Worm (Caenorhabditis elegans) whole organism, young adult: ENCODE data around the gene pph-4.1.

ENCODE experiments used
- B0261.1 ChIP-seq: sonication (generic microtip); optimal IDR thresholded peaks from 2 replicates; lab custom pipeline; 2016; ENCODE audit warnings: mild to moderate bottlenecking, missing genetic modification characterization, moderate library complexity, missing compliant biosample characterization
- C17E4.6 ChIP-seq: fragments of 200-800 bp; sonication (Bioruptor generic); IDR thresholded peaks from 2 replicates; pipeline ENCODE4 v1.3.6; 2022; ENCODE audit warnings: missing genetic modification reagents, missing genetic modification characterization, missing compliant biosample characterization
- F33H1.4 ChIP-seq: fragments of 200-800 bp; sonication (Bioruptor generic); IDR thresholded peaks from 2 replicates; pipeline ENCODE4 v1.3.6; 2022; ENCODE audit warnings: missing genetic modification reagents, missing genetic modification characterization, missing compliant biosample characterization
- F39B2.1 ChIP-seq: fragments of 200-800 bp; sonication (Bioruptor generic); IDR thresholded peaks from 2 replicates; pipeline ENCODE4 v1.3.6; 2022; ENCODE audit warnings: missing genetic modification reagents, missing genetic modification characterization, missing compliant biosample characterization
- F57A8.1 ChIP-seq: fragments of 200-800 bp; sonication (Bioruptor generic); optimal IDR thresholded peaks from 2 replicates; lab custom pipeline; 2018; ENCODE audit warnings: mild to moderate bottlenecking, missing genetic modification characterization, moderate library complexity, missing compliant biosample characterization
- Y53G8AR.9 ChIP-seq: fragments of 200-800 bp; sonication (Bioruptor generic); conservative IDR thresholded peaks from 2 replicates; pipeline ENCODE4 v1.3.6; 2022; ENCODE audit warnings: missing genetic modification reagents, missing genetic modification characterization, missing compliant biosample characterization
- Y67H2A.10 ChIP-seq: fragments of 200-800 bp; sonication (Bioruptor generic); conservative IDR thresholded peaks from 2 replicates; pipeline ENCODE4 v1.3.6; 2022; ENCODE audit warnings: missing genetic modification reagents, missing genetic modification characterization, missing compliant biosample characterization
- Y95B8A.8 ChIP-seq: fragments of 200-800 bp; sonication (Bioruptor generic); IDR thresholded peaks from 2 replicates; pipeline ENCODE4 v1.3.6; 2022; ENCODE audit warnings: missing genetic modification reagents, missing genetic modification characterization, missing compliant biosample characterization
- akir-1 ChIP-seq: fragments of 200-800 bp; sonication (Bioruptor generic); optimal IDR thresholded peaks from 2 replicates; lab custom pipeline; 2018; ENCODE audit warnings: mild to moderate bottlenecking, missing genetic modification characterization, moderate library complexity, missing compliant biosample characterization
- aptf-3 ChIP-seq: fragments of 200-800 bp; sonication (Bioruptor generic); IDR thresholded peaks from 2 replicates; pipeline ENCODE4 v1.3.6; 2022; ENCODE audit warnings: missing genetic modification characterization, missing compliant biosample characterization
- attf-3 ChIP-seq: fragments of 200-800 bp; sonication (Bioruptor generic); conservative IDR thresholded peaks from 2 replicates; pipeline ENCODE4 v1.3.6; 2022; ENCODE audit warnings: missing genetic modification reagents, missing genetic modification characterization, missing compliant biosample characterization
- attf-5 ChIP-seq: fragments of 200-800 bp; sonication (Bioruptor generic); optimal IDR thresholded peaks from 2 replicates; lab custom pipeline; 2018; ENCODE audit warnings: mild to moderate bottlenecking, missing genetic modification characterization, missing compliant biosample characterization
- ccch-3 ChIP-seq: fragments of 200-800 bp; sonication (Bioruptor generic); optimal IDR thresholded peaks from 2 replicates; lab custom pipeline; 2018; ENCODE audit warnings: mild to moderate bottlenecking, missing genetic modification characterization, missing compliant biosample characterization
- cebp-1 ChIP-seq, 2 experiments: fragments of 200-800 bp in 1 of 2; sonication (Bioruptor generic) in 1 of 2; sonication (generic microtip) in 1 of 2; IDR thresholded peaks in 1 of 2; optimal IDR thresholded peaks in 1 of 2; 2 replicates each; pipeline versions ENCODE4 v1.3.6 to Lab custom; 2017 to 2022; ENCODE audit warnings: missing compliant biosample characterization in 2 of 2, missing genetic modification characterization in 2 of 2, mild to moderate bottlenecking in 1 of 2, missing genetic modification reagents in 1 of 2, moderate library complexity in 1 of 2
- ceh-79 ChIP-seq: sonication (generic microtip); optimal IDR thresholded peaks from 2 replicates; lab custom pipeline; 2017; ENCODE audit warnings: mild to moderate bottlenecking, missing genetic modification characterization, missing compliant biosample characterization
- chd-7 ChIP-seq: sonication (generic microtip); optimal IDR thresholded peaks from 2 replicates; lab custom pipeline; 2016; ENCODE audit warnings: mild to moderate bottlenecking, missing genetic modification characterization, moderate library complexity, missing compliant biosample characterization
- die-1 ChIP-seq: sonication (generic microtip); optimal IDR thresholded peaks from 2 replicates; lab custom pipeline; 2016; ENCODE audit warnings: missing genotype, mild to moderate bottlenecking, missing genetic modification characterization, missing compliant biosample characterization
- egl-18 ChIP-seq: fragments of 200-800 bp; sonication (Bioruptor generic); IDR thresholded peaks from 2 replicates; pipeline ENCODE4 v1.3.6; 2022; ENCODE audit warnings: missing genetic modification reagents, missing genetic modification characterization, missing compliant biosample characterization
- egrh-3 ChIP-seq: fragments of 200-800 bp; sonication (Bioruptor generic); IDR thresholded peaks from 2 replicates; pipeline ENCODE4 v1.3.6; 2022; ENCODE audit warnings: missing genetic modification reagents, missing genetic modification characterization, missing compliant biosample characterization
- let-526 ChIP-seq: fragments of 200-800 bp; sonication (Bioruptor generic); IDR thresholded peaks from 2 replicates; pipeline ENCODE4 v1.3.6; 2022; ENCODE audit warnings: missing genetic modification reagents, missing genetic modification characterization, missing compliant biosample characterization
- lin-35 ChIP-seq, 3 experiments: fragments of 150-350 bp in 2 of 3; sonication (generic microtip) in 1 of 3; optimal IDR thresholded peaks; 2 replicates each; lab custom pipeline; 2014 to 2018; ENCODE audit warnings: missing biosample characterization in 3 of 3, missing genetic modification characterization in 3 of 3, missing genetic modification reagents in 3 of 3
- madf-8 ChIP-seq: fragments of 200-800 bp; sonication (Bioruptor generic); conservative IDR thresholded peaks from 2 replicates; pipeline ENCODE4 v1.3.6; 2022; ENCODE audit warnings: missing genetic modification reagents, missing genetic modification characterization, missing compliant biosample characterization
- mcd-1 ChIP-seq: fragments of 200-800 bp; sonication (Bioruptor generic); IDR thresholded peaks from 2 replicates; pipeline ENCODE4 v1.3.6; 2022; ENCODE audit warnings: missing genetic modification reagents, missing genetic modification characterization, missing compliant biosample characterization
- mel-28 ChIP-seq: sonication (generic microtip); optimal IDR thresholded peaks from 2 replicates; lab custom pipeline; 2016; ENCODE audit warnings: borderline replicate concordance, mild to moderate bottlenecking, missing genetic modification characterization, missing compliant biosample characterization
- nhr-179 ChIP-seq: sonication (generic microtip); optimal IDR thresholded peaks from 2 replicates; lab custom pipeline; 2016; ENCODE audit warnings: mild to moderate bottlenecking, missing genetic modification characterization, missing compliant biosample characterization
- nhr-80 ChIP-seq: sonication (generic microtip); optimal IDR thresholded peaks from 2 replicates; lab custom pipeline; 2016; ENCODE audit warnings: missing genetic modification characterization, missing compliant biosample characterization
- pbrm-1 ChIP-seq: fragments of 200-800 bp; sonication (Bioruptor generic); IDR thresholded peaks from 2 replicates; pipeline ENCODE4 v1.3.6; 2022; ENCODE audit warnings: missing genetic modification reagents, missing genetic modification characterization, missing compliant biosample characterization
- rec-8 ChIP-seq, 2 experiments: sonication (generic microtip); optimal IDR thresholded peaks; 2 replicates each; lab custom pipeline; 2016; ENCODE audit warnings: mild to moderate bottlenecking in 2 of 2, missing genetic modification characterization in 2 of 2, missing genetic modification reagents in 2 of 2, missing genotype in 2 of 2, missing biosample characterization in 1 of 2, missing compliant biosample characterization in 1 of 2, moderate library complexity in 1 of 2
- snpc-1.3 ChIP-seq: sonication (generic microtip); optimal IDR thresholded peaks from 2 replicates; lab custom pipeline; 2017; ENCODE audit warnings: missing genetic modification characterization, mild to moderate bottlenecking, missing compliant biosample characterization, antibody characterized with exemption, moderate library complexity, missing genotype, missing genetic modification reagents; ENCODE audit not compliant: insufficient read depth
- snpc-4 ChIP-seq, 5 experiments: fragments of 150-350 bp in 1 of 5; sonication (generic microtip) in 4 of 5; optimal IDR thresholded peaks; 2 replicates each; lab custom pipeline; 2014 to 2018; ENCODE audit warnings: missing genetic modification characterization in 5 of 5, missing biosample characterization in 3 of 5, antibody characterized with exemption in 2 of 5, mild to moderate bottlenecking in 2 of 5, missing compliant biosample characterization in 2 of 5, missing genotype in 2 of 5, moderate library complexity in 2 of 5, missing genetic modification reagents in 1 of 5
- somi-1 ChIP-seq: fragments of 200-800 bp; sonication (Bioruptor generic); optimal IDR thresholded peaks from 2 replicates; lab custom pipeline; 2018; ENCODE audit warnings: mild to moderate bottlenecking, missing genetic modification characterization, missing compliant biosample characterization
- tbp1 ChIP-seq: fragments of 200-800 bp; sonication (Bioruptor generic); optimal IDR thresholded peaks from 2 replicates; lab custom pipeline; 2018; ENCODE audit warnings: mild to moderate bottlenecking, missing genetic modification characterization, missing compliant biosample characterization
- zim-3 ChIP-seq: sonication (generic microtip); optimal IDR thresholded peaks from 2 replicates; lab custom pipeline; 2017; ENCODE audit warnings: mild to moderate bottlenecking, missing genetic modification characterization, moderate library complexity, missing compliant biosample characterization
- ztf-22 ChIP-seq: fragments of 200-800 bp; sonication (Bioruptor generic); optimal IDR thresholded peaks from 2 replicates; lab custom pipeline; 2018; ENCODE audit warnings: mild to moderate bottlenecking, missing genetic modification characterization, moderate library complexity, missing compliant biosample characterization
- ztf-28 ChIP-seq: fragments of 200-800 bp; sonication (Bioruptor generic); IDR thresholded peaks from 2 replicates; pipeline ENCODE4 v1.3.6; 2022; ENCODE audit warnings: missing genetic modification reagents, missing genetic modification characterization, missing compliant biosample characterization

The pph-4.1 gene

DNA sequence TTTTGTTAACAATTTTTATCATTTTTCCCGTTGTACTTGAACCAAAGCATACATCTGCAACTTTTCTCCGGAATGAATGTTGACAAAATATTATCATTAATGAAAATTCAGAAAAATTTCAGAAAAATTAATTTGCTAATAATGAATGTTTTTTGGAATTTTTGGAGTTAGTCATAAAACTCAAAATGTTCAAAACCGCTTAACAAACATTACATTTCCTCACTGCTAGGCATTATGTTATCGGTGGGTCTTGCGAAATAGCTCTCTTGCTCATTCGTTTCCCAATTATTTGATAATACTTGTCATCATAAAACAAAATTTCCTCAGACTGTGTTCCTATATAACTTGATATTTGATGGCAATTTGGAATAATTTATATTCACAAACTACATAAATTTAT, 38.2 kb downstream of the pph-4.1 start, which contains the start of gene Y75B8A.39:
Gene Y75B8A.39 (plus strand): TSS at position 301 of the 400 bp plus-strand sequence.
- TF ChIP-seq Y67H2A.10 (GFP tag; lab: Robert Waterston, UW) (no peak), pbrm-1 (GFP tag; lab: Robert Waterston, UW) (no peak), cebp-1 (GFP tag; IDR thresholded peaks at IDR 0.05; lab: Robert Waterston, UW) (no peak), cebp-1 (tag; optimal IDR thresholded peaks at IDR 0.05; lab: Kevin White, UChicago) (peak; percentile 81), ztf-28 (GFP tag; lab: Robert Waterston, UW) (no peak)

DNA sequence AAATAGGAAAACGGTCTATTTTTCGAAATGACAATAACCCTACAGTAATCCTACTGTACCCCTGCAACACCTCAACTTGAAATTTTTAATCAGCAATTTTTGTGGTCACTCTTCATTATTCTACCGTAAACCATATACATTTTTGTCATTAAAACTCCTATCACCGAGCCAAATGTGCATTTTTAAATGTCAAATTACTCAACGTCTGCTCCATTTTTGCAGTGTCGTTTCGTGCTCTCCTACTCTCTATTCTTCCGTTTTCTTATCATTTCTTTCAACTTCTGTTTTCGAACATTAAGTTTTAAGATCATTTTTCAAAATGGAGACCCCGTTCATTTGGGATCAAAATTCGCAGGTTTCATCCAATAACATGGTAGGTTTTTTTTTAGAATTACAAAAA, 43.7 kb downstream of the pph-4.1 start, which contains the start of gene pqn-92:
Gene pqn-92 (plus strand): TSS at position 307 of the 400 bp plus-strand sequence.
- TF ChIP-seq akir-1 (GFP tag; lab: Kevin White, UChicago) (no peak), nhr-80 (peak; percentile 70)

DNA sequence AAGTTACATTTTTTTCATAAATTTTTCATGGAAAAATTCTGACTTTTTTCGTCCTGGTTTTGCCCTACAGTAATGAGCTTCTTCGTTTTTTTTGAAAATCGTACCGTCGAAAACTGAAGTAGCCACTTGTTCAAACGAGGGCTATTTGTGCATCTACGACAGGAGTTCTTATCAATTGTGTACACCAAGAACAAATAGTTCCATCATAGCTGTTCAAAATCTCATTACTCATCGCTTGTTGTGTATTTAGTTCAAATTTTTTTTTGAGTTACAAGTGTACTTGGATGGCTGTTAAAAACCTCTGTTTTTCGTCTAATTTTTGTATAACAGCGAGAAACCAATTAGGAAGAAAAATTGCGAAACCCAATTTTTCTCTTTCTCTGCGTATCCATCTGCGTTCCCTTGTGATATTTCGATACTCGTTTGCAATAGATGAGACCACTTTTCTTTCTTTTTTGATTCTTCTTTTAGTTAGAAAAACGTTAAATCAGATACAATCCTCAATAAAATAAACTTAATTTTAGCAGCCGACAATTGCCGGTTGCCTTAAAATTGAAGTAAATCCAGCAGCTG, 46.2 kb downstream of the pph-4.1 start:
- TF ChIP-seq ztf-22 (no peak), snpc-4 (GFP tag; optimal IDR thresholded peaks at IDR 0.05; lab: Kevin White, UChicago) (no peak), snpc-4 (tag; optimal IDR thresholded peaks at IDR 0.05; lab: Kevin White, UChicago) (peak in 1 of 4 experiments; percentile 13), let-526 (GFP tag; lab: Robert Waterston, UW) (no peak), egrh-3 (GFP tag; lab: Robert Waterston, UW) (no peak), madf-8 (GFP tag; lab: Robert Waterston, UW) (no peak), chd-7 (tag; lab: Kevin White, UChicago) (no peak), nhr-179 (no peak), F33H1.4 (no peak), C17E4.6 (GFP tag; lab: Robert Waterston, UW) (no peak), attf-5 (peak; percentile 27), ccch-3 (GFP tag; lab: Kevin White, UChicago) (no peak), cebp-1 (GFP tag; IDR thresholded peaks at IDR 0.05; lab: Robert Waterston, UW) (peak; percentile 84), cebp-1 (tag; optimal IDR thresholded peaks at IDR 0.05; lab: Kevin White, UChicago) (peak; percentile 92), akir-1 (GFP tag; lab: Kevin White, UChicago) (no peak), die-1 (no peak), lin-35 (GFP tag; optimal IDR thresholded peaks at IDR 0.05; lab: Kevin White, UChicago) (no peak), F57A8.1 (GFP tag; lab: Kevin White, UChicago) (no peak)

DNA sequence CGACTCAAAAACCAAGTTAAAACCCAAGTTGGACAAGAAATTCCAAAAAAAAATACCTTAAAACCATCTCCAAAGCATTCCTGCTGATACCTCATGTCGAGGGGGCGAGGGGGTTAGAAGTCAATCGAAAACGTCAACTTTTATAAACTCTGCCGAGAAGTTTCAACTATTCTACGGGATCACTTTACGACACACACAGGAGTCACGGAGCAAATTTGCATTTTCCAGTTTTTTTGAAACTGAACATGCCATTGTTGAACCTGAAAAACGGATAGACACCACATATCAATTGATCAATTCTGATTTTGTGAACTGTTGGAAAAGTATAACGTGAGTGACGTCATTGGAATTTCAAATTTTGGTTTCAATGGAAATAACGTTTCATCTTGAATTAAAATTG, 48.1 kb downstream of the pph-4.1 start, which contains the start of gene mrp-8:
Gene mrp-8 (minus strand): TSS at position 101 of the 400 bp plus-strand sequence.
- TF ChIP-seq chd-7 (tag; lab: Kevin White, UChicago): no peak
- TF ChIP-seq, all 124 proteins: peak for 0

DNA sequence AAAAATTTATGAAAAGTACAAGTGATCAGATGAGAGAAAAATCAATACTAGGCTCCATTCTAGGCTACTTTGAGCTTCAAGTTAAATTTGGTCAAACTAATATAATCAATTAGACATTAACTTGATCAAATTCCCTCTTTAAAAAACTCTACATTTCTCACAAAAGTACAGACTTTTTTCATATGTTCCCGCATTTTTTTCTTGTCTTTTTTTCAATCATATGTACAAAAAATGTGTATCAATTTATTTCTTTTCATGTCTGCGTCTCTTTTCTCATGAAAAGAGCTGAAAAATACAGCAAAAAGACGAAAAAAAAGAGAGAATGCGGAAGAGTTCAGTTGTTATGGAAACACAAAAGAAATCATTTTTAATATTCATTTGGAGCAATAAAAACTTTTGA, 51.9 kb downstream of the pph-4.1 start:
- TF ChIP-seq attf-3 (GFP tag; lab: Robert Waterston, UW) (no peak), ceh-79 (tag; lab: Kevin White, UChicago) (no peak), egl-18 (GFP tag; lab: Robert Waterston, UW) (no peak), B0261.1 (tag; lab: Kevin White, UChicago) (no peak), tbp1 (GFP tag; lab: Kevin White, UChicago) (no peak), aptf-3 (GFP tag; lab: Robert Waterston, UW) (no peak), F39B2.1 (GFP tag; lab: Robert Waterston, UW) (no peak), attf-5 (no peak), mcd-1 (GFP tag; lab: Robert Waterston, UW) (no peak), rec-8 (tag; optimal IDR thresholded peaks at IDR 0.05; lab: Kevin White, UChicago) (no peak), mel-28 (tag; lab: Kevin White, UChicago) (no peak), Y67H2A.10 (GFP tag; lab: Robert Waterston, UW) (no peak), somi-1 (GFP tag; lab: Kevin White, UChicago) (no peak), Y53G8AR.9 (no peak), snpc-1.3 (tag; lab: Kevin White, UChicago) (no peak), Y95B8A.8 (no peak), zim-3 (tag; lab: Kevin White, UChicago) (no peak)
- TF ChIP-seq, all 124 proteins: peak for 0
